Fruit fly (Drosophila melanogaster): Measurements from ENCODE around the gene Ugt307A1.

Gene Ugt307A1

DNA sequence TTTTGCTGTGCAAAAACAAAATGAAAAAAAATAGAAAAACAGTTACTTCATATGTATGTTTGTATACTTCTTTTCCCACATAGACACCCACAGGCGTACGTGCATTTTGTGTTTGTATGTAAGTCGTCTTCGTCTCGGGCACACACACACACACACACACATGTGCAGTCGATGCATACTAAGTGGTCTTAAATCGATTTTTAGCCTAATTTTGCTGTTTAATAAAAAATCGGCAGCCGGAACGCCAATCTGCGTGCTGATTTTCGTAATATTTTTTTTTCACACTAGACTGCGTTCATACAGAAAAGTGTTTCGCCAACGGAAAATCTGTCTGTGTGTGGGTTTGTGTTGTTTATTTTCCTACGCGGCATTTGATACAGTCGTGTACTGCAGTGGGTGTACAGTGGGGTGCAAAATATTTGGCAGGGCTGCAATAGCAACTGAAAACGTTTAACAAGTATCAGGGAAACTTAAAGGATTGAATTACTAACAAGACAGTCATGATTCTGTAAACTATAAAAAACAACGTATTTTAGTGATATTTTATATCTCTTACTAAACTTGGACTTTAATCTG lies 34.6 kb upstream of the Ugt307A1 start (continued):
- TF ChIP-seq ems (GFP tag; optimal IDR thresholded peaks at IDR 0.05) (peak; percentile 19), CG12744 (GFP tag; optimal IDR thresholded peaks at IDR 0.05) (no peak), Hand (GFP tag; optimal IDR thresholded peaks at IDR 0.05) (no peak), zfh1 (GFP tag; IDR thresholded peaks at IDR 0.05) (peak; percentile 65; the same call in 2 of the 3 replicates), CG3838 (GFP tag; optimal IDR thresholded peaks at IDR 0.05) (no peak), B-H1 (GFP tag; IDR thresholded peaks at IDR 0.05) (peak; percentile 38; the same call in 1 of the 3 replicates), Jarid2 (GFP tag; optimal IDR thresholded peaks at IDR 0.05) (no peak), Sox100B (GFP tag; optimal IDR thresholded peaks at IDR 0.05) (no peak), NFAT (GFP tag; IDR thresholded peaks at IDR 0.05) (peak; percentile 28; the same call in 1 of the 2 replicates), otp (GFP tag; IDR thresholded peaks at IDR 0.05) (no peak), HLHmδ (GFP tag; optimal IDR thresholded peaks at IDR 0.05) (no peak), CG13287 (GFP tag; IDR thresholded peaks at IDR 0.05; ENCODE audit: partially characterized antibody) (no peak), Ets97D (GFP tag; optimal IDR thresholded peaks at IDR 0.05) (peak; percentile 12), pan (optimal IDR thresholded peaks at IDR 0.05) (no peak), pan (GFP tag; optimal IDR thresholded peaks at IDR 0.05 in 1 of 2, IDR thresholded peaks at IDR 0.05 in 1 of 2) (peak in 1 of 2 experiments; percentile 35), CG9215 (GFP tag; IDR thresholded peaks at IDR 0.05) (no peak), tap (tag; optimal IDR thresholded peaks at IDR 0.05) (no peak), CG9437 (GFP tag; optimal IDR thresholded peaks at IDR 0.05) (no peak), NfI (GFP tag; optimal IDR thresholded peaks at IDR 0.05) (peak; percentile 39), mam (GFP tag; optimal IDR thresholded peaks at IDR 0.05) (peak; percentile 59), crol (GFP tag; IDR thresholded peaks at IDR 0.05) (no peak), cwo (GFP tag; optimal IDR thresholded peaks at IDR 0.05) (no peak), scrt (GFP tag; optimal IDR thresholded peaks at IDR 0.05) (no peak), pnt (GFP tag; optimal IDR thresholded peaks at IDR 0.05) (no peak), CG34376 (GFP tag; optimal IDR thresholded peaks at IDR 0.05) (peak; percentile 23), tin (GFP tag; optimal IDR thresholded peaks at IDR 0.05) (no peak), peb (GFP tag; IDR thresholded peaks at IDR 0.05) (no peak), bcd (GFP tag; optimal IDR thresholded peaks at IDR 0.05) (no peak), gsb (GFP tag; IDR thresholded peaks at IDR 0.05) (0 out of 2 replicates have a peak, but pooled peaks have one; percentile 10), CG6791 (GFP tag; IDR thresholded peaks at IDR 0.05; ENCODE audit: partially characterized antibody) (no peak), CG11247 (GFP tag; IDR thresholded peaks at IDR 0.05) (no peak), Poxn (GFP tag; IDR thresholded peaks at IDR 0.05) (no peak), CG31441 (GFP tag; IDR thresholded peaks at IDR 0.05) (no peak), luna (GFP tag; optimal IDR thresholded peaks at IDR 0.05) (peak; percentile 23), CG17802 (tag; optimal IDR thresholded peaks at IDR 0.05) (no peak), CG10147 (GFP tag; optimal IDR thresholded peaks at IDR 0.05) (peak; percentile 7), CG1233 (GFP tag; optimal IDR thresholded peaks at IDR 0.05) (peak; percentile 37), Eip74EF (GFP tag; optimal IDR thresholded peaks at IDR 0.05) (peak in 1 of 2 experiments; percentile 31), sens-2 (GFP tag; IDR thresholded peaks at IDR 0.05) (no peak), Dek (tag; optimal IDR thresholded peaks at IDR 0.05) (peak; percentile 18), CG7556 (GFP tag; optimal IDR thresholded peaks at IDR 0.05) (no peak), psq (GFP tag; optimal IDR thresholded peaks at IDR 0.05) (no peak), CG15073 (GFP tag; optimal IDR thresholded peaks at IDR 0.05) (peak; percentile 100), CG6765 (GFP tag; optimal IDR thresholded peaks at IDR 0.05) (peak; percentile 1), pb (GFP tag; optimal IDR thresholded peaks at IDR 0.05) (peak; percentile 33), h (optimal IDR thresholded peaks at IDR 0.05) (no peak), slbo (GFP tag; IDR thresholded peaks at IDR 0.05) (peak; percentile 74), disco-r (GFP tag; optimal IDR thresholded peaks at IDR 0.05) (no peak), gt (GFP tag; IDR thresholded peaks at IDR 0.05) (no peak), CG43689 (GFP tag; IDR thresholded peaks at IDR 0.05) (no peak), onecut (GFP tag; IDR thresholded peaks at IDR 0.05) (peak; percentile 82), CG8478 (optimal IDR thresholded peaks at IDR 0.05) (peak; percentile 83)
